Fruit fly (Drosophila melanogaster): ENCODE data around the gene Ent2.

- no peak for TF ChIP-seq CG8478 (optimal IDR thresholded peaks at IDR 0.05)
- TF ChIP-seq CTCF (optimal IDR thresholded peaks at IDR 0.05): no peak
Measured at dm6 chr2L:6547978-6548377, 14.1 kb upstream of the Ent2 start.
